Fruit fly (Drosophila melanogaster): ENCODE measurements around the gene CG3568.

Gene CG3568

DNA sequence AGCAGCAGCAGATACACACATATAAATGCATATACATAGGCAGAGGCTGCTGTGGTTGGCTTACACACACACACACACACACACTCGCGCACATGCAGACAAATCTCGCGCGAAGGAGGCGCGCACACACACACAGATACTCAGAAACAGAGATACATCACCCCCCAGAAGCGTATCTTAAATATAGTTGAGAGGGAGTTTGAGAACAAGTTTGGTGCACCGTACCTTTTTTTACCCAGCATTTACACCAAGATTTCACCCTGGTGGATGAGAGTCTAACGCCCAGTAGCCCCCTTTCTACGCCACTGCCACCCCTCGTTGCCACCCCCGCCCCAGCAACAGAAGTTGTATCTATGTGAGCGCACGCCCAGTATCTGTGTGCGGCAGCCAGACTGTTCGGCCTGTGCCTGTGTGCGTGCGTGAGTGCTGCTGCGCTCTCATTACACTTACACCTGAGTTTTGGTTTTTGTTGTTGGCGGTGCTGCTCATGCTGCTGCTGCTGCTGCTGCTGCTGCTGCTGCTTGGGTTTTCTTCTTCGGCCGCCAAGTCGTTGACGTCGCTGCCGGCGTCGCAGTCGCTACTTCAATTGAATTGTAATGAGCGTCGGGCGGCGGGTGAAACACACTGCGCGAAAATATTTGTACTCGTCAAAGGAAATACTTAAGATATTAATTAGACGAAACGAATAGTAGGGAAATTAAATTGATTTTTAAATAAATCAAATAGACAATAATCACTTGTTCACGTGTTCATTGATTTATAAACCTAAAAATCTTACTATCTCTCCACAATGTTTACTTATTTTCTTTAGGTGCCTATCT lies 47.7 kb downstream of the CG3568 start (continued):
- peak; percentile 21 for TF ChIP-seq CG2116 (GFP tag; optimal IDR thresholded peaks at IDR 0.05)
- peak; percentile 76 for TF ChIP-seq CG17612 (GFP tag; IDR thresholded peaks at IDR 0.05)
- no peak for TF ChIP-seq CG16813 (GFP tag; IDR thresholded peaks at IDR 0.05; ENCODE audit: partially characterized antibody)
- TF ChIP-seq CG3995 (GFP tag; optimal IDR thresholded peaks at IDR 0.05), result no peak
- peak; percentile 89 for TF ChIP-seq H15 (GFP tag; IDR thresholded peaks at IDR 0.05)
- peak; percentile 93 for TF ChIP-seq CG32772 (GFP tag; IDR thresholded peaks at IDR 0.05)
- no peak for TF ChIP-seq CG4328 (GFP tag; optimal IDR thresholded peaks at IDR 0.05)
- TF ChIP-seq hbn (GFP tag; IDR thresholded peaks at IDR 0.05; ENCODE audit: partially characterized antibody), result no peak
- peak; percentile 79 for TF ChIP-seq tin (GFP tag; optimal IDR thresholded peaks at IDR 0.05)
- TF ChIP-seq Lhr (GFP tag; optimal IDR thresholded peaks at IDR 0.05), result peak; percentile 38
- TF ChIP-seq kni (GFP tag; optimal IDR thresholded peaks at IDR 0.05), result peak; percentile 4
- TF ChIP-seq sqz (GFP tag; optimal IDR thresholded peaks at IDR 0.05), result peak; percentile 28
- TF ChIP-seq klu (GFP tag; IDR thresholded peaks at IDR 0.05), result peak; percentile 78
- TF ChIP-seq NFAT (GFP tag; IDR thresholded peaks at IDR 0.05), result peak; percentile 84
- no peak for TF ChIP-seq CG34224 (GFP tag; IDR thresholded peaks at IDR 0.05; ENCODE audit: partially characterized antibody)
- TF ChIP-seq tgo (GFP tag; IDR thresholded peaks at IDR 0.05), result peak; percentile 91
- peak; percentile 95 for TF ChIP-seq ranshi (GFP tag; IDR thresholded peaks at IDR 0.05)
- peak; percentile 84 for TF ChIP-seq CG2712 (tag; optimal IDR thresholded peaks at IDR 0.05)
- TF ChIP-seq unc-4 (GFP tag; IDR thresholded peaks at IDR 0.05; ENCODE audit: partially characterized antibody), result no peak
- peak; percentile 81 for TF ChIP-seq B-H1 (GFP tag; IDR thresholded peaks at IDR 0.05)
- TF ChIP-seq CG13296 (GFP tag; optimal IDR thresholded peaks at IDR 0.05), result peak; percentile 26
- peak; percentile 72 for TF ChIP-seq Jarid2 (GFP tag; optimal IDR thresholded peaks at IDR 0.05)
- no peak for TF ChIP-seq Mad (GFP tag; optimal IDR thresholded peaks at IDR 0.05)
- peak; percentile 52 for TF ChIP-seq tio (GFP tag; optimal IDR thresholded peaks at IDR 0.05)
- peak; percentile 84 for TF ChIP-seq CG9215 (GFP tag; IDR thresholded peaks at IDR 0.05)
- TF ChIP-seq Hr3 (GFP tag; optimal IDR thresholded peaks at IDR 0.05), result peak; percentile 79
- peak; percentile 27 for TF ChIP-seq fd102C (GFP tag; optimal IDR thresholded peaks at IDR 0.05)
- peak; percentile 23; the same call in 1 of the 2 replicates for TF ChIP-seq rib (GFP tag; IDR thresholded peaks at IDR 0.05)
- TF ChIP-seq Scr (GFP tag; IDR thresholded peaks at IDR 0.05; ENCODE audit: partially characterized antibody), result no peak
- peak; percentile 96 for TF ChIP-seq ken (GFP tag; IDR thresholded peaks at IDR 0.05)
- peak; percentile 97 for TF ChIP-seq CG1603 (tag; optimal IDR thresholded peaks at IDR 0.05)
- peak; percentile 73; the same call in 1 of the 3 replicates for TF ChIP-seq CG2199 (GFP tag; IDR thresholded peaks at IDR 0.05)
- peak; percentile 36 for TF ChIP-seq abd-A (tag; optimal IDR thresholded peaks at IDR 0.05)
- TF ChIP-seq Bdp1 (GFP tag; optimal IDR thresholded peaks at IDR 0.05), result no peak
- peak; percentile 77 for TF ChIP-seq CG10654 (GFP tag; optimal IDR thresholded peaks at IDR 0.05)
- TF ChIP-seq cwo (GFP tag; optimal IDR thresholded peaks at IDR 0.05), result peak; percentile 68
- TF ChIP-seq HLH4C (GFP tag; IDR thresholded peaks at IDR 0.05; ENCODE audit: partially characterized antibody), result no peak
- TF ChIP-seq Max (GFP tag; optimal IDR thresholded peaks at IDR 0.05), result no peak
- TF ChIP-seq CG43689 (GFP tag; IDR thresholded peaks at IDR 0.05), result peak; percentile 87
- peak; percentile 81 for TF ChIP-seq oc (tag; optimal IDR thresholded peaks at IDR 0.05)
- TF ChIP-seq Fer2 (tag; optimal IDR thresholded peaks at IDR 0.05), result peak; percentile 10
- peak; percentile 87 for TF ChIP-seq CG2889 (GFP tag; IDR thresholded peaks at IDR 0.05)
- TF ChIP-seq slbo (GFP tag; IDR thresholded peaks at IDR 0.05), result peak; percentile 93
- TF ChIP-seq CG4730 (GFP tag; IDR thresholded peaks at IDR 0.05), result peak; percentile 87
- TF ChIP-seq CkIIα-i1 (GFP tag; IDR thresholded peaks at IDR 0.05), result 0 out of 2 replicates have a peak, but pooled peaks have one; percentile 24
- no peak for TF ChIP-seq br (optimal IDR thresholded peaks at IDR 0.05)
- no peak for TF ChIP-seq CG18476 (GFP tag; optimal IDR thresholded peaks at IDR 0.05)
- peak in 1 of 2 experiments; percentile 64 for TF ChIP-seq Hr51 (GFP tag; optimal IDR thresholded peaks at IDR 0.05)
- peak; percentile 86 for TF ChIP-seq ap (GFP tag; IDR thresholded peaks at IDR 0.05)
